Fruit fly (Drosophila melanogaster) whole organism, embryonic: Measurements from ENCODE around the gene Bet3.

Experiments used
- CG11504 ChIP-seq: fragments of 200-800 bp; sonication (Bioruptor generic); optimal IDR thresholded peaks from 3 replicates; lab custom pipeline; 2019; ENCODE audit warnings: missing biosample characterization, mild to moderate bottlenecking, missing genetic modification characterization, moderate library complexity
- CG12071 ChIP-seq: fragments of 200-800 bp; sonication (Bioruptor generic); optimal IDR thresholded peaks from 3 replicates; lab custom pipeline; 2018; ENCODE audit warnings: missing biosample characterization, mild to moderate bottlenecking, missing genetic modification characterization
- CG12219 ChIP-seq: fragments of 200-800 bp; sonication (Bioruptor generic); optimal IDR thresholded peaks from 3 replicates; lab custom pipeline; 2018; ENCODE audit warnings: missing biosample characterization, mild to moderate bottlenecking, missing genetic modification characterization
- CG12299 ChIP-seq: fragments of 200-800 bp; sonication (Bioruptor generic); optimal IDR thresholded peaks from 2 replicates; lab custom pipeline; 2018; ENCODE audit warnings: missing biosample characterization, mild to moderate bottlenecking, missing genetic modification characterization
- CG13296 ChIP-seq: fragments of 200-800 bp; sonication (Bioruptor generic); optimal IDR thresholded peaks from 3 replicates; lab custom pipeline; 2018; ENCODE audit warnings: missing biosample characterization, mild to moderate bottlenecking, missing genetic modification characterization
- CG14014 ChIP-seq: fragments of 200-800 bp; sonication (Bioruptor generic); IDR thresholded peaks from 2 replicates; pipeline ENCODE4 v1.3.6; 2022; ENCODE audit warnings: missing biosample characterization, missing genetic modification characterization
- CG1832 ChIP-seq: fragments of 200-800 bp; sonication (Bioruptor generic); optimal IDR thresholded peaks from 2 replicates; lab custom pipeline; 2017; ENCODE audit warnings: missing biosample characterization, mild to moderate bottlenecking, missing genetic modification characterization, inconsistent platforms
- CG2875 ChIP-seq: fragments of 200-800 bp; sonication (Bioruptor generic); optimal IDR thresholded peaks from 2 replicates; lab custom pipeline; 2017; ENCODE audit warnings: missing biosample characterization, mild to moderate bottlenecking, missing genetic modification characterization, missing genetic modification reagents
- CG2889 ChIP-seq: fragments of 200-800 bp; sonication (Bioruptor generic); IDR thresholded peaks from 3 replicates; pipeline ENCODE4 v1.3.6; 2022; ENCODE audit warnings: missing biosample characterization, missing genetic modification characterization
- CG30020 ChIP-seq: fragments of 200-800 bp; optimal IDR thresholded peaks from 2 replicates; lab custom pipeline; 2019; ENCODE audit warnings: missing biosample characterization, mild to moderate bottlenecking, missing genetic modification characterization, moderate library complexity
- CG30403 ChIP-seq: fragments of 200-800 bp; sonication (Bioruptor generic); optimal IDR thresholded peaks from 3 replicates; lab custom pipeline; 2016; ENCODE audit warnings: missing biosample characterization, missing genetic modification characterization
- CG4424 ChIP-seq: fragments of 200-800 bp; sonication (Bioruptor generic); optimal IDR thresholded peaks from 3 replicates; lab custom pipeline; 2016; ENCODE audit warnings: missing biosample characterization, missing genetic modification characterization
- CG4730 ChIP-seq: fragments of 200-800 bp; sonication (Bioruptor generic); IDR thresholded peaks from 2 replicates; pipeline ENCODE4 v1.3.6; 2022; ENCODE audit warnings: missing biosample characterization, missing genetic modification characterization
- CG4820 ChIP-seq: fragments of 200-800 bp; sonication (Bioruptor generic); optimal IDR thresholded peaks from 3 replicates; lab custom pipeline; 2016; ENCODE audit warnings: missing biosample characterization, missing genetic modification characterization
- CG6254 ChIP-seq: fragments of 200-800 bp; sonication (Bioruptor generic); optimal IDR thresholded peaks from 3 replicates; lab custom pipeline; 2017; ENCODE audit warnings: mild to moderate bottlenecking, missing biosample characterization, missing genetic modification reagents, missing genetic modification characterization
- CG6683 ChIP-seq: fragments of 200-800 bp; sonication (Bioruptor generic); optimal IDR thresholded peaks from 2 replicates; lab custom pipeline; 2017; ENCODE audit warnings: missing biosample characterization, mild to moderate bottlenecking, missing genetic modification characterization, missing genetic modification reagents
- CG7745 ChIP-seq: fragments of 200-800 bp; sonication (Bioruptor generic); optimal IDR thresholded peaks from 2 replicates; lab custom pipeline; 2018; ENCODE audit warnings: missing biosample characterization, mild to moderate bottlenecking, missing genetic modification characterization, moderate library complexity
- CG8359 ChIP-seq: fragments of 200-800 bp; sonication (Bioruptor generic); optimal IDR thresholded peaks from 2 replicates; lab custom pipeline; 2017; ENCODE audit warnings: missing biosample characterization, mild to moderate bottlenecking, missing genetic modification characterization, borderline replicate concordance
- CG8388 ChIP-seq: fragments of 200-800 bp; sonication (Bioruptor generic); optimal IDR thresholded peaks from 2 replicates; lab custom pipeline; 2019; ENCODE audit warnings: missing biosample characterization, mild to moderate bottlenecking, missing genetic modification characterization, moderate library complexity
- CG8765 ChIP-seq: fragments of 200-800 bp; sonication (Bioruptor generic); IDR thresholded peaks from 2 replicates; pipeline ENCODE4 v1.3.6; 2022; ENCODE audit warnings: missing biosample characterization, missing genetic modification characterization
- CkIIα-i1 ChIP-seq: fragments of 200-800 bp; sonication (Bioruptor generic); IDR thresholded peaks from 2 replicates; pipeline ENCODE4 v1.3.6; 2022; ENCODE audit warnings: missing biosample characterization, missing genetic modification characterization
- Deaf1 ChIP-seq: fragments of 200-800 bp; optimal IDR thresholded peaks from 3 replicates; lab custom pipeline; 2019; ENCODE audit warnings: missing biosample characterization, mild to moderate bottlenecking, missing genetic modification characterization, moderate library complexity
- Dfd ChIP-seq, 2 experiments: fragments of >200 bp; optimal IDR thresholded peaks; 2 replicates each; lab custom pipeline; 2017; ENCODE audit warnings: missing biosample characterization in 2 of 2, missing genetic modification characterization in 2 of 2
- Dref ChIP-seq: fragments of 200-800 bp; sonication (Bioruptor generic); IDR thresholded peaks from 2 replicates; pipeline ENCODE4 v1.3.6; 2022; ENCODE audit warnings: missing biosample characterization, missing genetic modification characterization
- Gug ChIP-seq: fragments of 200-800 bp; sonication (Bioruptor generic); IDR thresholded peaks from 4 replicates; pipeline ENCODE4 v1.3.6; 2022; ENCODE audit warnings: missing biosample characterization, missing genetic modification characterization
- HmgD ChIP-seq: fragments of 200-800 bp; sonication (Bioruptor generic); optimal IDR thresholded peaks from 3 replicates; lab custom pipeline; 2016; ENCODE audit warnings: missing biosample characterization, missing genetic modification characterization
- Myb ChIP-seq: fragments of 200-800 bp; sonication (Bioruptor generic); optimal IDR thresholded peaks from 2 replicates; lab custom pipeline; 2016; ENCODE audit warnings: missing biosample characterization, missing genetic modification characterization
- NFAT ChIP-seq: fragments of 200-800 bp; sonication (Bioruptor generic); IDR thresholded peaks from 2 replicates; pipeline ENCODE4 v1.3.6; 2022; ENCODE audit warnings: missing biosample characterization, missing genetic modification characterization
- Oaz ChIP-seq: fragments of 200-800 bp; sonication (Bioruptor generic); IDR thresholded peaks from 2 replicates; pipeline ENCODE4 v1.3.6; 2022; ENCODE audit warnings: missing biosample characterization, missing genetic modification characterization
- PHDP ChIP-seq: fragments of 200-800 bp; sonication (Bioruptor generic); optimal IDR thresholded peaks from 3 replicates; lab custom pipeline; 2018; ENCODE audit warnings: missing biosample characterization, mild to moderate bottlenecking, missing genetic modification characterization, moderate library complexity
- abd-A ChIP-seq: fragments of 200-800 bp; sonication (Bioruptor generic); optimal IDR thresholded peaks from 3 replicates; lab custom pipeline; 2019; ENCODE audit warnings: missing biosample characterization, mild to moderate bottlenecking, missing genetic modification characterization, moderate library complexity
- ase ChIP-seq: fragments of 200-800 bp; sonication (Bioruptor generic); IDR thresholded peaks from 3 replicates; pipeline ENCODE4 v1.3.6; 2022; ENCODE audit warnings: missing biosample characterization, missing genetic modification characterization
- bigmax ChIP-seq: fragments of 200-800 bp; sonication (Bioruptor generic); optimal IDR thresholded peaks from 2 replicates; lab custom pipeline; 2018; ENCODE audit warnings: missing biosample characterization, mild to moderate bottlenecking, missing genetic modification characterization
- bowl ChIP-seq: fragments of 200-800 bp; sonication (Bioruptor generic); IDR thresholded peaks from 2 replicates; pipeline ENCODE4 v1.3.6; 2022; ENCODE audit warnings: missing biosample characterization, missing genetic modification characterization
- cas ChIP-seq: fragments of 200-800 bp; sonication (Bioruptor generic); IDR thresholded peaks from 2 replicates; pipeline ENCODE4 v1.3.6; 2022; ENCODE audit warnings: missing biosample characterization, missing genetic modification characterization
- ewg ChIP-seq: fragments of 200-800 bp; sonication (Bioruptor generic); optimal IDR thresholded peaks from 3 replicates; lab custom pipeline; 2017; ENCODE audit warnings: mild to moderate bottlenecking, missing biosample characterization, missing genetic modification reagents, missing genetic modification characterization
- hb ChIP-seq: fragments of 200-800 bp; sonication (Bioruptor generic); IDR thresholded peaks from 3 replicates; pipeline ENCODE4 v1.3.6; 2022; ENCODE audit warnings: missing biosample characterization, missing genetic modification characterization; ENCODE audit not compliant: partially characterized antibody
- hkb ChIP-seq, 2 experiments: fragments of 200-800 bp in 1 of 2; fragments of >200 bp in 1 of 2; sonication (Bioruptor generic) in 1 of 2; IDR thresholded peaks in 1 of 2; optimal IDR thresholded peaks in 1 of 2; 2 replicates each; pipeline versions ENCODE4 v1.3.6 to Lab custom; 2017 to 2022; ENCODE audit warnings: missing biosample characterization in 1 of 2, missing genetic modification characterization in 1 of 2
- jumu ChIP-seq: fragments of 200-800 bp; sonication (Bioruptor generic); optimal IDR thresholded peaks from 3 replicates; lab custom pipeline; 2016; ENCODE audit warnings: missing biosample characterization, missing genetic modification characterization
- kay ChIP-seq: fragments of 200-800 bp; sonication (Bioruptor generic); optimal IDR thresholded peaks from 2 replicates; lab custom pipeline; 2016; ENCODE audit warnings: missing biosample characterization, missing genetic modification characterization
- otp ChIP-seq: fragments of 200-800 bp; sonication (Bioruptor generic); IDR thresholded peaks from 3 replicates; pipeline ENCODE4, ENCODE4 v1.3.6; 2022; ENCODE audit warnings: missing biosample characterization, missing genetic modification characterization
- psq ChIP-seq: fragments of 200-800 bp; sonication (Bioruptor generic); optimal IDR thresholded peaks from 2 replicates; lab custom pipeline; 2017; ENCODE audit warnings: missing biosample characterization, missing genetic modification characterization
- repo ChIP-seq: fragments of 200-800 bp; sonication (Bioruptor generic); optimal IDR thresholded peaks from 2 replicates; lab custom pipeline; 2016; ENCODE audit warnings: missing biosample characterization, missing genetic modification characterization
- sc ChIP-seq, 3 experiments: fragments of >200 bp in 2 of 3; fragments of 200-800 bp in 1 of 3; sonication (Bioruptor generic) in 1 of 3; optimal IDR thresholded peaks; 2 replicates in 2 of 3; 3 replicates in 1 of 3; lab custom pipeline; 2017; ENCODE audit warnings: mild to moderate bottlenecking in 1 of 3, missing biosample characterization in 1 of 3, missing genetic modification characterization in 1 of 3, missing genetic modification reagents in 1 of 3
- shn ChIP-seq: fragments of 200-800 bp; sonication (Bioruptor generic); optimal IDR thresholded peaks from 3 replicates; lab custom pipeline; 2016; ENCODE audit warnings: missing biosample characterization, missing genetic modification characterization
- sqz ChIP-seq: fragments of 200-800 bp; sonication (Bioruptor generic); optimal IDR thresholded peaks from 3 replicates; lab custom pipeline; 2018; ENCODE audit warnings: missing biosample characterization, mild to moderate bottlenecking, missing genetic modification characterization
- tna ChIP-seq: fragments of 200-800 bp; sonication (Bioruptor generic); IDR thresholded peaks from 2 replicates; pipeline ENCODE4 v1.3.6; 2022; ENCODE audit warnings: missing biosample characterization, missing genetic modification characterization; ENCODE audit not compliant: partially characterized antibody
- toy ChIP-seq: fragments of 200-800 bp; sonication (Bioruptor generic); IDR thresholded peaks from 2 replicates; pipeline ENCODE4 v1.3.6; 2022; ENCODE audit warnings: missing biosample characterization, missing genetic modification characterization
- trh ChIP-seq: fragments of 200-800 bp; sonication (Bioruptor generic); optimal IDR thresholded peaks from 2 replicates; lab custom pipeline; 2016; ENCODE audit warnings: missing biosample characterization, missing genetic modification characterization
- ttk ChIP-seq: fragments of 200-800 bp; sonication (Bioruptor generic); IDR thresholded peaks from 2 replicates; pipeline ENCODE4 v2.1.2; 2022; ENCODE audit warnings: missing biosample characterization, missing genetic modification characterization

Bet3 gene

dm6 chr3L:9457619-9458092 is 15.6 kb upstream of the Bet3 start, which contains the start of gene CG3437 (continued):
- peak; percentile 98 for TF ChIP-seq CG12219 (GFP tag; lab: Kevin White, UChicago)
- TF ChIP-seq tna (GFP tag; lab: Robert Waterston, UW) = no peak
- no peak for TF ChIP-seq hb
- peak; percentile 99 for TF ChIP-seq CG12071 (GFP tag; lab: Kevin White, UChicago)
- peak; percentile 93 for TF ChIP-seq trh (GFP tag; lab: Kevin White, UChicago)
- peak; percentile 90 for TF ChIP-seq psq
- peak; percentile 77 for TF ChIP-seq bigmax
- TF ChIP-seq PHDP (tag; lab: Kevin White, UChicago) = peak; percentile 99
- TF ChIP-seq CG8359 (GFP tag; lab: Kevin White, UChicago) = peak; percentile 94
- peak; percentile 97 for TF ChIP-seq CG8388
- TF ChIP-seq ase (GFP tag; lab: Robert Waterston, UW) = peak; percentile 99
- peak; percentile 99 for TF ChIP-seq ttk (GFP tag; lab: Robert Waterston, UW)
- peak; percentile 97 for TF ChIP-seq CG6683 (GFP tag; lab: Kevin White, UChicago)
- TF ChIP-seq CG13296 = peak; percentile 99
- peak; percentile 99 for TF ChIP-seq CG8765
- TF ChIP-seq Deaf1 (tag; lab: Kevin White, UChicago) = peak; percentile 73
- TF ChIP-seq Oaz (GFP tag; lab: Robert Waterston, UW) = peak; percentile 98
- TF ChIP-seq sqz (GFP tag; lab: Kevin White, UChicago) = peak; percentile 98
- peak; percentile 98 for TF ChIP-seq repo
- peak; percentile 97 for TF ChIP-seq CG12299 (tag; lab: Kevin White, UChicago)
- peak; percentile 96 for TF ChIP-seq CG2875 (GFP tag; lab: Kevin White, UChicago)
- peak; percentile 98 for TF ChIP-seq shn
- TF ChIP-seq CG1832 (GFP tag; lab: Kevin White, UChicago) = no peak
- TF ChIP-seq hkb (optimal IDR thresholded peaks at IDR 0.05; lab: Kevin White, UChicago) = peak; percentile 34
- peak; percentile 99 for TF ChIP-seq hkb (GFP tag; IDR thresholded peaks at IDR 0.05; lab: Robert Waterston, UW)
- TF ChIP-seq Gug (GFP tag; lab: Robert Waterston, UW) = peak; percentile 99
- TF ChIP-seq CG4730 (GFP tag; lab: Robert Waterston, UW) = peak; percentile 99
- TF ChIP-seq CG30020 (tag; lab: Kevin White, UChicago) = peak; percentile 81
- TF ChIP-seq CG2889 = peak; percentile 98
- TF ChIP-seq CG14014 (GFP tag; lab: Robert Waterston, UW) = peak; percentile 99
- peak; percentile 97 for TF ChIP-seq CG4820 (GFP tag; lab: Kevin White, UChicago)
- TF ChIP-seq Myb = peak; percentile 92
- peak; percentile 51 for TF ChIP-seq Dref (GFP tag; lab: Robert Waterston, UW)
- TF ChIP-seq toy = peak; percentile 98
- peak; percentile 99 for TF ChIP-seq NFAT
- no peak for TF ChIP-seq Dfd (GFP tag; optimal IDR thresholded peaks at IDR 0.05; lab: Kevin White, UChicago)
- peak; percentile 87 for TF ChIP-seq CG7745
- TF ChIP-seq bowl (GFP tag; lab: Robert Waterston, UW) = peak; percentile 98
- TF ChIP-seq kay (GFP tag; lab: Kevin White, UChicago) = peak; percentile 88
- TF ChIP-seq CG30403 (GFP tag; lab: Kevin White, UChicago) = peak; percentile 99
- no peak for TF ChIP-seq sc (optimal IDR thresholded peaks at IDR 0.05; lab: Kevin White, UChicago)
- peak; percentile 96 for TF ChIP-seq sc (GFP tag; optimal IDR thresholded peaks at IDR 0.05; lab: Kevin White, UChicago)
- TF ChIP-seq CG6254 = peak; percentile 96
- peak; percentile 97 for TF ChIP-seq ewg (GFP tag; lab: Kevin White, UChicago)
- peak; percentile 98 for TF ChIP-seq CG4424 (GFP tag; lab: Kevin White, UChicago)
- TF ChIP-seq otp (GFP tag; lab: Robert Waterston, UW) = peak; percentile 99
- TF ChIP-seq cas (GFP tag; lab: Robert Waterston, UW) = peak; percentile 98
- peak; percentile 99 for TF ChIP-seq jumu (GFP tag; lab: Kevin White, UChicago)
- TF ChIP-seq CkIIα-i1 (GFP tag; lab: Robert Waterston, UW) = peak; percentile 96
- TF ChIP-seq abd-A (tag; lab: Kevin White, UChicago) = peak; percentile 87
- peak; percentile 98 for TF ChIP-seq CG11504 (tag; lab: Kevin White, UChicago)
- peak; percentile 97 for TF ChIP-seq HmgD (GFP tag; lab: Kevin White, UChicago)
